Worm (Caenorhabditis elegans) whole organism, L3 larva: Measurements from ENCODE around the gene nhr-262.

Experiments used
- R02D3.7 ChIP-seq: fragments of 150-350 bp; optimal IDR thresholded peaks from 2 replicates; lab custom pipeline; 2014; ENCODE audit warnings: missing biosample characterization, missing genetic modification characterization
- ZK546.5 ChIP-seq: sonication (generic microtip); optimal IDR thresholded peaks from 2 replicates; lab custom pipeline; 2017; ENCODE audit warnings: missing biosample characterization, missing genetic modification characterization
- aly-2 ChIP-seq: fragments of 150-350 bp; optimal IDR thresholded peaks from 2 replicates; lab custom pipeline; 2014; ENCODE audit warnings: missing biosample characterization, missing genetic modification characterization
- ama-1 ChIP-seq: fragments of 150-350 bp; optimal IDR thresholded peaks from 2 replicates; lab custom pipeline; 2018
- ceh-16 ChIP-seq: sonication (generic microtip); optimal IDR thresholded peaks from 2 replicates; lab custom pipeline; 2017; ENCODE audit warnings: missing biosample characterization, missing genetic modification characterization
- ceh-28 ChIP-seq: fragments of 150-350 bp; optimal IDR thresholded peaks from 2 replicates; lab custom pipeline; 2014; ENCODE audit warnings: missing biosample characterization, missing genetic modification reagents, missing genetic modification characterization
- ceh-82 ChIP-seq: fragments of 150-350 bp; optimal IDR thresholded peaks from 2 replicates; lab custom pipeline; 2014; ENCODE audit warnings: missing biosample characterization, missing genetic modification characterization
- ceh-9 ChIP-seq: sonication (generic microtip); optimal IDR thresholded peaks from 2 replicates; lab custom pipeline; 2018; ENCODE audit warnings: missing biosample characterization, missing genetic modification characterization
- egl-27 ChIP-seq: sonication (generic microtip); optimal IDR thresholded peaks from 4 replicates; lab custom pipeline; 2017; ENCODE audit warnings: missing biosample characterization, missing genetic modification reagents, missing genetic modification characterization
- egl-5 ChIP-seq: fragments of 150-350 bp; optimal IDR thresholded peaks from 2 replicates; lab custom pipeline; 2017; ENCODE audit warnings: missing biosample characterization, missing genetic modification reagents, missing genetic modification characterization, inconsistent platforms
- elt-1 ChIP-seq: fragments of 150-350 bp; optimal IDR thresholded peaks from 2 replicates; lab custom pipeline; 2014; ENCODE audit warnings: missing biosample characterization, missing genetic modification characterization
- elt-2 ChIP-seq: sonication (generic microtip); optimal IDR thresholded peaks from 2 replicates; lab custom pipeline; 2016; ENCODE audit warnings: missing genetic modification reagents, mild to moderate bottlenecking, missing genetic modification characterization, missing compliant biosample characterization
- elt-3 ChIP-seq, 3 experiments: fragments of 150-350 bp in 1 of 3; sonication (generic microtip) in 2 of 3; optimal IDR thresholded peaks; 2 replicates in 2 of 3; 4 replicates in 1 of 3; lab custom pipeline; 2014 to 2017; ENCODE audit warnings: missing biosample characterization in 3 of 3, missing genetic modification characterization in 3 of 3
- eor-1 ChIP-seq, 2 experiments: fragments of 150-350 bp; optimal IDR thresholded peaks; 2 replicates each; lab custom pipeline; 2014 to 2018; ENCODE audit warnings: missing biosample characterization in 2 of 2, missing genetic modification characterization in 2 of 2
- fkh-10 ChIP-seq: sonication (generic microtip); optimal IDR thresholded peaks from 2 replicates; lab custom pipeline; 2017; ENCODE audit warnings: missing biosample characterization, missing genetic modification reagents, missing genetic modification characterization
- fkh-2 ChIP-seq: fragments of 150-350 bp; optimal IDR thresholded peaks from 2 replicates; lab custom pipeline; 2014; ENCODE audit warnings: missing biosample characterization, missing genetic modification reagents, missing genetic modification characterization
- jun-1 ChIP-seq: fragments of 150-350 bp; optimal IDR thresholded peaks from 2 replicates; lab custom pipeline; 2014; ENCODE audit warnings: missing biosample characterization, missing genetic modification reagents, missing genetic modification characterization
- lin-15B ChIP-seq: fragments of 150-350 bp; optimal IDR thresholded peaks from 2 replicates; lab custom pipeline; 2014; ENCODE audit warnings: missing biosample characterization, missing genetic modification characterization
- lsy-12 ChIP-seq: sonication (generic microtip); optimal IDR thresholded peaks from 2 replicates; lab custom pipeline; 2016; ENCODE audit warnings: mild to moderate bottlenecking, missing genetic modification characterization, missing compliant biosample characterization
- mml-1 ChIP-seq: fragments of 150-350 bp; sonication (generic microtip); optimal IDR thresholded peaks from 3 replicates; lab custom pipeline; 2014; ENCODE audit warnings: missing biosample characterization, missing genetic modification characterization
- nfya-1 ChIP-seq: sonication (generic microtip); optimal IDR thresholded peaks from 2 replicates; lab custom pipeline; 2017; ENCODE audit warnings: missing genetic modification characterization, mild to moderate bottlenecking, missing compliant biosample characterization, antibody characterized with exemption, moderate library complexity; ENCODE audit not compliant: insufficient read depth
- nhr-11 ChIP-seq: fragments of 150-350 bp; optimal IDR thresholded peaks from 2 replicates; lab custom pipeline; 2014; ENCODE audit warnings: missing biosample characterization, missing genetic modification characterization
- nhr-12 ChIP-seq: fragments of 150-350 bp; optimal IDR thresholded peaks from 2 replicates; lab custom pipeline; 2014; ENCODE audit warnings: missing biosample characterization, missing genetic modification characterization
- nhr-23 ChIP-seq: fragments of 150-350 bp; optimal IDR thresholded peaks from 2 replicates; lab custom pipeline; 2014; ENCODE audit warnings: missing biosample characterization, missing genetic modification reagents, missing genetic modification characterization
- nhr-237 ChIP-seq: fragments of 150-350 bp; optimal IDR thresholded peaks from 2 replicates; lab custom pipeline; 2014; ENCODE audit warnings: missing biosample characterization, missing genetic modification characterization
- nhr-28 ChIP-seq: fragments of 150-350 bp; optimal IDR thresholded peaks from 2 replicates; lab custom pipeline; 2014; ENCODE audit warnings: missing biosample characterization, missing genetic modification characterization
- nhr-43 ChIP-seq: sonication (generic microtip); optimal IDR thresholded peaks from 2 replicates; lab custom pipeline; 2016; ENCODE audit warnings: mild to moderate bottlenecking, missing genetic modification characterization, missing compliant biosample characterization; ENCODE audit not compliant: poor library complexity, severe bottlenecking
- nhr-67 ChIP-seq: fragments of 150-350 bp; optimal IDR thresholded peaks from 2 replicates; lab custom pipeline; 2014; ENCODE audit warnings: missing biosample characterization, missing genetic modification characterization
- nhr-76 ChIP-seq: fragments of 150-350 bp; sonication (generic microtip); optimal IDR thresholded peaks from 5 replicates; lab custom pipeline; 2014; ENCODE audit warnings: missing biosample characterization, missing genetic modification characterization
- nhr-77 ChIP-seq: fragments of 150-350 bp; optimal IDR thresholded peaks from 2 replicates; lab custom pipeline; 2014; ENCODE audit warnings: missing biosample characterization, missing genetic modification characterization
- pqm-1 ChIP-seq: fragments of 150-350 bp; optimal IDR thresholded peaks from 2 replicates; lab custom pipeline; 2017; ENCODE audit warnings: missing biosample characterization, missing genetic modification characterization, inconsistent platforms
- sea-2 ChIP-seq: fragments of 150-350 bp; sonication (generic microtip); optimal IDR thresholded peaks from 4 replicates; lab custom pipeline; 2014; ENCODE audit warnings: missing biosample characterization, missing genetic modification reagents, missing genetic modification characterization
- skn-1 ChIP-seq: fragments of 150-350 bp; optimal IDR thresholded peaks from 2 replicates; lab custom pipeline; 2014; ENCODE audit warnings: missing biosample characterization, missing genetic modification characterization
- snpc-4 ChIP-seq: fragments of 150-350 bp; optimal IDR thresholded peaks from 2 replicates; lab custom pipeline; 2014; ENCODE audit warnings: missing biosample characterization, missing genetic modification characterization
- tbx-2 ChIP-seq: sonication (generic microtip); optimal IDR thresholded peaks from 2 replicates; lab custom pipeline; 2016; ENCODE audit warnings: mild to moderate bottlenecking, missing genetic modification characterization, missing compliant biosample characterization
- zag-1 ChIP-seq: fragments of 150-350 bp; optimal IDR thresholded peaks from 2 replicates; lab custom pipeline; 2014; ENCODE audit warnings: missing biosample characterization, missing genetic modification characterization
- ztf-4 ChIP-seq: fragments of 150-350 bp; optimal IDR thresholded peaks from 2 replicates; lab custom pipeline; 2014; ENCODE audit warnings: missing biosample characterization, missing genetic modification characterization

nhr-262 gene

ce11 chrV:16871387-16871786 lies 33.3 kb upstream of the nhr-262 start, which contains the start of gene thn-4:
TSS of gene thn-4 (minus strand) at chrV:16871487.
- no peak for TF ChIP-seq lin-15B
- no peak for TF ChIP-seq aly-2 (tag; lab: Kevin White, UChicago)
- TF ChIP-seq nfya-1 (tag; lab: Kevin White, UChicago), result no peak
- no peak for TF ChIP-seq tbx-2 (tag; lab: Kevin White, UChicago)
- no peak for TF ChIP-seq nhr-43 (tag; lab: Kevin White, UChicago)
- no peak for TF ChIP-seq ama-1 (lab: Kevin White, UChicago)
- TF ChIP-seq zag-1 (tag; lab: Kevin White, UChicago), result no peak
- TF ChIP-seq ceh-28, result no peak
- TF ChIP-seq lsy-12, result no peak
- no peak for TF ChIP-seq nhr-76 (tag; lab: Kevin White, UChicago)
- no peak for TF ChIP-seq jun-1 (tag; lab: Kevin White, UChicago)
- no peak for TF ChIP-seq snpc-4
- TF ChIP-seq elt-2, result no peak
- TF ChIP-seq elt-3 (tag; optimal IDR thresholded peaks at IDR 0.05; lab: Kevin White, UChicago), result no peak
- no peak for TF ChIP-seq nhr-28 (tag; lab: Kevin White, UChicago)
- no peak for TF ChIP-seq ZK546.5 (tag; lab: Kevin White, UChicago)
- TF ChIP-seq pqm-1 (tag; lab: Kevin White, UChicago), result no peak
- no peak for TF ChIP-seq nhr-23
- TF ChIP-seq fkh-2, result no peak

DNA sequence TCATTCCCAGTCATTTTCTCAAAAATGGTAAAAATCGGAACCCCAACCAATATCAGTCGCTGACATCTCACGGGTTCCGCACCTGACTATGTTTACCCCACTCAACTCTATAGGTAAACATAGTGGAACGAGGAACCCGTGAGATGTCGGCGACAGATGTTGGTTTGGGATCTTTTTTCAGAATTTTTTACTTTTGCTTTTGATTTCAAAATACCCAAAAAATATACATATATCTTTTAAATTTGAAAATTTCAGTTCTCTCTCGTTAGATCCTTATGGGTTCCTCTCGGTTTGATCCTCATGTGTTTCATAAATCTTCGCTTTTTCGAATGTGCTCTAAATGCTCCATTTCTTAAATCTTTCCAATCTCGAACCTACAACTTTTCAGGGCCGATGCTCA lies 31.1 kb upstream of the nhr-262 start, which contains the start of gene srw-23:
srw-23 (plus strand) TSS at position 301 of the 400 bp plus-strand sequence.
- TF ChIP-seq sea-2, result no peak

DNA sequence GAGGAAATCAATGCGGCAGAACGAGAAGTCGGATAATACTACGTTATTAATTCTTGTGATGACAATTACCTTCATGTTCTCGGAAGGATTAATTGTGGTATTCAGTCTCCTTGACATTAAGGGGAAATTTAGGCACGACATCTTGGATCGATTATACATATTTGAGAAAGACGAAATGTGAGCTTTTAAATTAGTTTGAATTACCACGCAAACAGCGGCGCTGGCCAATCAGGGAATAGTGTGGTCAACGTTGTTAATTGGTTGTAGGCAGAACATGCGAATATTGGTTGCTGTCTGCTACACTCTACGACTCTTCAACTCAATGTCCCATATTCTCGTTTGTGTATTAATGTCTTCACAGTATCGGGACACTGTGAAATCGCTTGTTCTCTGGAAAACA lies 29.7 kb upstream of the nhr-262 start, which contains the start of gene F49A5.10:
F49A5.10 (plus strand) TSS at position 301 of the 400 bp plus-strand sequence.
- TF ChIP-seq ceh-9 (tag; lab: Kevin White, UChicago), result no peak
- TF ChIP-seq nhr-77 (tag; lab: Kevin White, UChicago), result no peak
- TF ChIP-seq ceh-82 (tag; lab: Kevin White, UChicago), result no peak
- TF ChIP-seq nhr-76 (tag; lab: Kevin White, UChicago), result no peak
- TF ChIP-seq nhr-67 (tag; lab: Kevin White, UChicago), result no peak
- no peak for TF ChIP-seq elt-1 (tag; lab: Kevin White, UChicago)
- no peak for TF ChIP-seq fkh-10 (GFP tag; lab: Kevin White, UChicago)
- TF ChIP-seq lin-15B, result no peak
- TF ChIP-seq mml-1 (tag; lab: Kevin White, UChicago), result no peak
- TF ChIP-seq eor-1 (tag; optimal IDR thresholded peaks at IDR 0.05; lab: Kevin White, UChicago), result no peak
- no peak for TF ChIP-seq jun-1 (tag; lab: Kevin White, UChicago)
- TF ChIP-seq skn-1 (tag; lab: Kevin White, UChicago), result no peak
- no peak for TF ChIP-seq egl-27 (tag; lab: Kevin White, UChicago)
- TF ChIP-seq ceh-28, result no peak
- no peak for TF ChIP-seq nhr-237
- no peak for TF ChIP-seq ZK546.5 (tag; lab: Kevin White, UChicago)
- no peak for TF ChIP-seq ama-1 (lab: Kevin White, UChicago)

ce11 chrV:16879532-16879931 lies 25.2 kb upstream of the nhr-262 start:
- TF ChIP-seq nhr-77 (tag; lab: Kevin White, UChicago), result no peak
- no peak for TF ChIP-seq nfya-1 (tag; lab: Kevin White, UChicago)
- TF ChIP-seq nhr-12 (tag; lab: Kevin White, UChicago), result no peak
- TF ChIP-seq sea-2, result no peak
- TF ChIP-seq aly-2 (tag; lab: Kevin White, UChicago), result no peak
- no peak for TF ChIP-seq lsy-12
- no peak for TF ChIP-seq skn-1 (tag; lab: Kevin White, UChicago)
- no peak for TF ChIP-seq R02D3.7

- no peak for TF ChIP-seq egl-5
- no peak for TF ChIP-seq nhr-237
- no peak for TF ChIP-seq R02D3.7
- no peak for TF ChIP-seq ztf-4 (tag; lab: Kevin White, UChicago)
- TF ChIP-seq nhr-11, result no peak
- no peak for TF ChIP-seq nhr-76 (tag; lab: Kevin White, UChicago)
- TF ChIP-seq ceh-16 (tag; lab: Kevin White, UChicago), result no peak
These were observed 24.7 kb upstream of the nhr-262 start, which contains the start of gene F09C6.3 for ce11 chrV:16880054-16880453. TSS of gene F09C6.3 (minus strand) at chrV:16880154.
